Fruit fly (Drosophila melanogaster) whole organism, embryonic: Measurements from ENCODE around the gene mio.

Experiments used
- CG11560 ChIP-seq: fragments of 200-800 bp; sonication (Bioruptor generic); IDR thresholded peaks from 3 replicates; pipeline ENCODE4 v1.3.6; 2022; ENCODE audit warnings: missing biosample characterization, missing genetic modification characterization
- CG13296 ChIP-seq: fragments of 200-800 bp; sonication (Bioruptor generic); optimal IDR thresholded peaks from 3 replicates; lab custom pipeline; 2018; ENCODE audit warnings: missing biosample characterization, mild to moderate bottlenecking, missing genetic modification characterization
- CG13775 ChIP-seq: fragments of 200-800 bp; sonication (Bioruptor generic); optimal IDR thresholded peaks from 3 replicates; lab custom pipeline; 2017; ENCODE audit warnings: missing biosample characterization, mild to moderate bottlenecking, missing genetic modification characterization
- CG16815 ChIP-seq: fragments of 200-800 bp; sonication (Bioruptor generic); optimal IDR thresholded peaks from 3 replicates; lab custom pipeline; 2017; ENCODE audit warnings: missing biosample characterization, mild to moderate bottlenecking, missing genetic modification characterization
- CG6689 ChIP-seq: fragments of 200-800 bp; sonication (Bioruptor generic); IDR thresholded peaks from 2 replicates; pipeline ENCODE4 v1.3.6; 2022; ENCODE audit warnings: missing biosample characterization, missing genetic modification characterization
- HmgZ ChIP-seq: fragments of 200-800 bp; sonication (Bioruptor generic); optimal IDR thresholded peaks from 2 replicates; lab custom pipeline; 2018; ENCODE audit warnings: missing biosample characterization, mild to moderate bottlenecking, missing genetic modification characterization
- NFAT ChIP-seq: fragments of 200-800 bp; sonication (Bioruptor generic); IDR thresholded peaks from 2 replicates; pipeline ENCODE4 v1.3.6; 2022; ENCODE audit warnings: missing biosample characterization, missing genetic modification characterization
- da ChIP-seq: fragments of 200-800 bp; sonication (Bioruptor generic); optimal IDR thresholded peaks from 2 replicates; lab custom pipeline; 2016; ENCODE audit warnings: missing biosample characterization, missing genetic modification characterization
- gem ChIP-seq: fragments of 200-800 bp; sonication (Bioruptor generic); optimal IDR thresholded peaks from 2 replicates; lab custom pipeline; 2019; ENCODE audit warnings: missing biosample characterization, mild to moderate bottlenecking, missing genetic modification characterization, moderate library complexity
- schlank ChIP-seq: fragments of 200-800 bp; sonication (Bioruptor generic); optimal IDR thresholded peaks from 2 replicates; lab custom pipeline; 2018; ENCODE audit warnings: missing biosample characterization, mild to moderate bottlenecking, missing genetic modification characterization
- tin ChIP-seq: fragments of 200-800 bp; sonication (Bioruptor generic); optimal IDR thresholded peaks from 3 replicates; lab custom pipeline; 2016; ENCODE audit warnings: missing biosample characterization, missing genetic modification characterization
- vfl ChIP-seq: fragments of 200-800 bp; sonication (Bioruptor generic); optimal IDR thresholded peaks from 2 replicates; lab custom pipeline; 2016; ENCODE audit warnings: missing biosample characterization, missing genetic modification characterization

- TF ChIP-seq CG6689 (GFP tag; lab: Robert Waterston, UW): no peak
- TF ChIP-seq CG16815 (GFP tag; lab: Kevin White, UChicago): no peak
- TF ChIP-seq CG11560 (tag; lab: Robert Waterston, UW): no peak
- no peak for TF ChIP-seq tin
- TF ChIP-seq vfl: no peak
- TF ChIP-seq HmgZ (tag; lab: Kevin White, UChicago): no peak
- TF ChIP-seq NFAT (GFP tag; lab: Robert Waterston, UW): no peak
- no peak for TF ChIP-seq CG13775
- no peak for TF ChIP-seq da (GFP tag; lab: Kevin White, UChicago)
- no peak for TF ChIP-seq schlank (tag; lab: Kevin White, UChicago)
- TF ChIP-seq gem (tag; lab: Kevin White, UChicago): no peak
- no peak for TF ChIP-seq CG13296 (GFP tag; lab: Kevin White, UChicago)
Measured at dm6 chr2L:2269040-2269439, 52.0 kb downstream of the mio start, which contains the start of gene CG17242.
